Worm (Caenorhabditis elegans) whole organism, L2 larva: ENCODE data around the gene rin-1.

Source experiments
- C34F6.9 ChIP-seq: fragments of 150-350 bp; optimal IDR thresholded peaks from 2 replicates; lab custom pipeline; 2014; ENCODE audit warnings: missing biosample characterization, missing genetic modification characterization
- F13H6.1 ChIP-seq: sonication (generic microtip); optimal IDR thresholded peaks from 2 replicates; lab custom pipeline; 2016; ENCODE audit warnings: missing genetic modification characterization, missing compliant biosample characterization
- R02D3.7 ChIP-seq: fragments of 150-350 bp; optimal IDR thresholded peaks from 2 replicates; lab custom pipeline; 2014; ENCODE audit warnings: missing biosample characterization, missing genetic modification characterization
- ZK546.5 ChIP-seq: sonication (generic microtip); optimal IDR thresholded peaks from 2 replicates; lab custom pipeline; 2017; ENCODE audit warnings: missing biosample characterization, missing genetic modification characterization
- alr-1 ChIP-seq: fragments of 150-350 bp; optimal IDR thresholded peaks from 2 replicates; lab custom pipeline; 2014; ENCODE audit warnings: missing biosample characterization, missing genetic modification characterization
- aly-2 ChIP-seq: fragments of 150-350 bp; optimal IDR thresholded peaks from 2 replicates; lab custom pipeline; 2014; ENCODE audit warnings: missing biosample characterization, missing genetic modification characterization
- ama-1 ChIP-seq: fragments of 150-350 bp; optimal IDR thresholded peaks from 2 replicates; lab custom pipeline; 2018; ENCODE audit warnings: inconsistent platforms
- blmp-1 ChIP-seq: sonication (generic microtip); optimal IDR thresholded peaks from 2 replicates; lab custom pipeline; 2017; ENCODE audit warnings: missing genetic modification characterization, mild to moderate bottlenecking, missing compliant biosample characterization, antibody characterized with exemption, moderate library complexity; ENCODE audit not compliant: insufficient read depth
- ceh-16 ChIP-seq: fragments of 150-350 bp; optimal IDR thresholded peaks from 2 replicates; lab custom pipeline; 2014; ENCODE audit warnings: missing biosample characterization, missing genetic modification characterization
- ceh-82 ChIP-seq: fragments of 150-350 bp; optimal IDR thresholded peaks from 2 replicates; lab custom pipeline; 2014; ENCODE audit warnings: missing biosample characterization, missing genetic modification characterization
- crh-2 ChIP-seq: sonication (generic microtip); optimal IDR thresholded peaks from 2 replicates; lab custom pipeline; 2017; ENCODE audit warnings: missing biosample characterization, missing genetic modification characterization
- egl-27 ChIP-seq: sonication (generic microtip); optimal IDR thresholded peaks from 3 replicates; lab custom pipeline; 2017; ENCODE audit warnings: missing biosample characterization, missing genetic modification reagents, missing genetic modification characterization
- elt-1 ChIP-seq: fragments of 150-350 bp; optimal IDR thresholded peaks from 2 replicates; lab custom pipeline; 2014; ENCODE audit warnings: missing biosample characterization, missing genetic modification characterization
- elt-3 ChIP-seq: sonication (generic microtip); optimal IDR thresholded peaks from 2 replicates; lab custom pipeline; 2017; ENCODE audit warnings: missing biosample characterization, missing genetic modification characterization
- fos-1 ChIP-seq: fragments of 150-350 bp; optimal IDR thresholded peaks from 2 replicates; lab custom pipeline; 2014; ENCODE audit warnings: missing biosample characterization, missing genetic modification characterization
- gmeb-1 ChIP-seq: fragments of 150-350 bp; optimal IDR thresholded peaks from 2 replicates; lab custom pipeline; 2014; ENCODE audit warnings: missing biosample characterization, missing genetic modification characterization
- lin-11 ChIP-seq: fragments of 150-350 bp; sonication (generic microtip); optimal IDR thresholded peaks from 2 replicates; lab custom pipeline; 2014; ENCODE audit warnings: missing biosample characterization, missing genetic modification characterization, inconsistent platforms, mixed read lengths
- lin-13 ChIP-seq: fragments of 150-350 bp; optimal IDR thresholded peaks from 2 replicates; lab custom pipeline; 2014; ENCODE audit warnings: missing biosample characterization, missing genetic modification reagents, missing genetic modification characterization
- lin-39 ChIP-seq: fragments of 150-350 bp; optimal IDR thresholded peaks from 2 replicates; lab custom pipeline; 2014; ENCODE audit warnings: missing biosample characterization, missing genetic modification reagents, missing genetic modification characterization
- lsy-2 ChIP-seq, 2 experiments: fragments of 150-350 bp in 1 of 2; sonication (generic microtip) in 1 of 2; optimal IDR thresholded peaks; 2 replicates each; lab custom pipeline; 2014 to 2017; ENCODE audit warnings: missing biosample characterization in 2 of 2, missing genetic modification characterization in 2 of 2
- mab-5 ChIP-seq: fragments of 150-350 bp; optimal IDR thresholded peaks from 2 replicates; lab custom pipeline; 2014; ENCODE audit warnings: missing biosample characterization, missing genetic modification characterization
- mdl-1 ChIP-seq, 2 experiments: fragments of 150-350 bp in 1 of 2; sonication (generic microtip) in 1 of 2; optimal IDR thresholded peaks; 2 replicates each; lab custom pipeline; 2017; ENCODE audit warnings: missing biosample characterization in 2 of 2, missing genetic modification characterization in 2 of 2
- nhr-10 ChIP-seq: sonication (generic microtip); optimal IDR thresholded peaks from 2 replicates; lab custom pipeline; 2017; ENCODE audit warnings: missing biosample characterization, missing genetic modification characterization
- nhr-11 ChIP-seq: fragments of 150-350 bp; optimal IDR thresholded peaks from 2 replicates; lab custom pipeline; 2014; ENCODE audit warnings: missing biosample characterization, missing genetic modification characterization
- nhr-129 ChIP-seq: fragments of 150-350 bp; optimal IDR thresholded peaks from 2 replicates; lab custom pipeline; 2014; ENCODE audit warnings: missing biosample characterization, missing genetic modification characterization
- nhr-21 ChIP-seq: fragments of 150-350 bp; optimal IDR thresholded peaks from 2 replicates; lab custom pipeline; 2014; ENCODE audit warnings: missing biosample characterization, missing genetic modification characterization
- nhr-23 ChIP-seq: fragments of 150-350 bp; optimal IDR thresholded peaks from 2 replicates; lab custom pipeline; 2014; ENCODE audit warnings: missing biosample characterization, missing genetic modification reagents, missing genetic modification characterization
- nhr-237 ChIP-seq: fragments of 150-350 bp; optimal IDR thresholded peaks from 2 replicates; lab custom pipeline; 2014; ENCODE audit warnings: missing biosample characterization, missing genetic modification characterization
- nhr-6 ChIP-seq: fragments of 150-350 bp; optimal IDR thresholded peaks from 2 replicates; lab custom pipeline; 2014; ENCODE audit warnings: missing biosample characterization, missing genetic modification characterization
- peb-1 ChIP-seq: fragments of 150-350 bp; optimal IDR thresholded peaks from 2 replicates; lab custom pipeline; 2014; ENCODE audit warnings: missing biosample characterization, missing genetic modification characterization
- sem-4 ChIP-seq: fragments of 150-350 bp; optimal IDR thresholded peaks from 2 replicates; lab custom pipeline; 2014; ENCODE audit warnings: missing biosample characterization, missing genetic modification reagents, missing genetic modification characterization
- skn-1 ChIP-seq: sonication (generic microtip); optimal IDR thresholded peaks from 2 replicates; lab custom pipeline; 2017; ENCODE audit warnings: missing biosample characterization, missing genetic modification characterization
- sma-3 ChIP-seq: sonication (generic microtip); optimal IDR thresholded peaks from 2 replicates; lab custom pipeline; 2016; ENCODE audit warnings: missing genetic modification reagents, missing genetic modification characterization, missing compliant biosample characterization
- sma-9 ChIP-seq, 2 experiments: fragments of 150-350 bp in 1 of 2; sonication (generic microtip) in 1 of 2; optimal IDR thresholded peaks; 2 replicates each; lab custom pipeline; 2014 to 2016; ENCODE audit warnings: missing genetic modification characterization in 2 of 2, mild to moderate bottlenecking in 1 of 2, missing biosample characterization in 1 of 2, missing compliant biosample characterization in 1 of 2, missing genetic modification reagents in 1 of 2, moderate library complexity in 1 of 2
- snpc-4 ChIP-seq: fragments of 150-350 bp; optimal IDR thresholded peaks from 2 replicates; lab custom pipeline; 2014; ENCODE audit warnings: missing biosample characterization, missing genetic modification characterization
- unc-39 ChIP-seq: fragments of 150-350 bp; optimal IDR thresholded peaks from 2 replicates; lab custom pipeline; 2014; ENCODE audit warnings: missing biosample characterization, missing genetic modification characterization
- unc-55 ChIP-seq: fragments of 150-350 bp; sonication (generic microtip); optimal IDR thresholded peaks from 3 replicates; lab custom pipeline; 2014; ENCODE audit warnings: missing biosample characterization, missing genetic modification reagents, missing genetic modification characterization
- zag-1 ChIP-seq: fragments of 150-350 bp; optimal IDR thresholded peaks from 2 replicates; lab custom pipeline; 2014; ENCODE audit warnings: missing biosample characterization, missing genetic modification characterization
- ztf-1 ChIP-seq: fragments of 200-800 bp; sonication (Bioruptor generic); conservative IDR thresholded peaks from 2 replicates; pipeline ENCODE4 v1.3.6; 2022; ENCODE audit warnings: missing genetic modification characterization, missing compliant biosample characterization
- ztf-4 ChIP-seq: fragments of 150-350 bp; optimal IDR thresholded peaks from 2 replicates; lab custom pipeline; 2014; ENCODE audit warnings: missing biosample characterization, missing genetic modification characterization

rin-1 gene

DNA sequence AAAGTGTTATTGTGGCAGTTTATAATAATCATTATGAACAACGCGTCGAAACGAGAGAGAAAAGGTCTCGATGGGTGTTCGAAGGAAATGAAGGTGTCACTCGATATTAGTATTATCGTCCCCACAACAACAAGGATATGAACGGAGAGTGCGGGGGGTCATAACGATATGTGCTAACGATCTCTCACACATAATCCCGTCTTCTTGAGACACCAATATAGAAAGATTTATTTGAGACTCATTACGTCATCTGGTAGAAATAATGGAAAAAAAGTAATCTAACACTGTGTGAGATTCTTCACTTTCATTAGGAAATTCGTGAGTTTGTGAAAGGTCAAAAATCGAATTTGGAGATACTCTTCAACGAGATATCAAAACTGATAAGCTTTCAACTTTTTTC, 23.7 kb downstream of the rin-1 start:
- TF ChIP-seq unc-39: no peak

DNA sequence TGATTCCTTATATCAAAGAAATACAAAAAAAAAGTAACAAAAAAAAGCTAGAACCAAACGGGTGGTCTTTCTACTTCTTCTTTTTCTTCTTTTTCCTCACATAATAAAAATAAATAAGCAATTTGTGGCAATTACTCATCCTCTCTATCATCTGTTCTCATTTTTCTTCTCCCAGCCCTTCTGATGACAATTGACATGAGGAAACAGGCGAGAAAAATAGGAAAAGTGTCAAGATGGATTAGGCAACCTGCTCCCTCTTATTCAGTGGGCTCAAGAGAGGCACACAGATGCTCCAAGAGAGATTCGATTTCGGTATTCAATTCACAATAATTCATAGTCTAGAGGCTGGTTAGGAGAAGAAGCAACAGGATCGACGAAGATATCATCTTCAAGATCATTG, 24.6 kb downstream of the rin-1 start:
- TF ChIP-seq R02D3.7 (tag; lab: Kevin White, UChicago) (no peak), ceh-82 (tag; lab: Kevin White, UChicago) (no peak), nhr-21 (tag; lab: Kevin White, UChicago) (no peak), skn-1 (tag; lab: Kevin White, UChicago) (no peak), elt-3 (no peak), nhr-129 (tag; lab: Kevin White, UChicago) (no peak), ama-1 (lab: Kevin White, UChicago) (no peak), lin-11 (tag; lab: Kevin White, UChicago) (no peak), unc-55 (GFP tag; lab: Kevin White, UChicago) (no peak), ceh-16 (tag; lab: Kevin White, UChicago) (no peak), nhr-6 (tag; lab: Kevin White, UChicago) (no peak), alr-1 (no peak)

- TF ChIP-seq lin-13 (GFP tag; lab: Kevin White, UChicago) (no peak), lsy-2 (tag; optimal IDR thresholded peaks at IDR 0.05; lab: Kevin White, UChicago) (no peak), nhr-237 (tag; lab: Kevin White, UChicago) (no peak), fos-1 (tag; lab: Kevin White, UChicago) (no peak), nhr-23 (tag; lab: Kevin White, UChicago) (no peak), ztf-4 (tag; lab: Kevin White, UChicago) (no peak), alr-1 (no peak), elt-3 (no peak), lin-39 (tag; lab: Kevin White, UChicago) (no peak), sma-3 (GFP tag; lab: Kevin White, UChicago) (no peak)
Observed at ce11 chrV:14788462-14788861, 26.9 kb downstream of the rin-1 start.

- TF ChIP-seq sem-4 (tag; lab: Kevin White, UChicago) (no peak), sma-3 (GFP tag; lab: Kevin White, UChicago) (no peak)
Observed at ce11 chrV:14784787-14785186, 30.6 kb downstream of the rin-1 start.

ce11 chrV:14784160-14784774, 31.1 kb downstream of the rin-1 start, which contains the start of gene Y50E8A.12:
Y50E8A.12 (minus strand) TSS chrV:14784210.
- no peak for TF ChIP-seq mab-5 (tag; lab: Kevin White, UChicago)
- TF ChIP-seq mdl-1 (tag; optimal IDR thresholded peaks at IDR 0.05; lab: Kevin White, UChicago): no peak
- no peak for TF ChIP-seq crh-2 (tag; lab: Kevin White, UChicago)
- TF ChIP-seq egl-27 (tag; lab: Kevin White, UChicago): no peak
- no peak for TF ChIP-seq nhr-23 (tag; lab: Kevin White, UChicago)
- TF ChIP-seq nhr-11 (tag; lab: Kevin White, UChicago): no peak
- TF ChIP-seq nhr-237 (tag; lab: Kevin White, UChicago): no peak
- TF ChIP-seq alr-1: no peak
- no peak for TF ChIP-seq unc-55 (GFP tag; lab: Kevin White, UChicago)
- TF ChIP-seq gmeb-1 (tag; lab: Kevin White, UChicago): no peak
- TF ChIP-seq nhr-10 (tag; lab: Kevin White, UChicago): no peak
- TF ChIP-seq ztf-4 (tag; lab: Kevin White, UChicago): no peak
- no peak for TF ChIP-seq skn-1 (tag; lab: Kevin White, UChicago)
- TF ChIP-seq unc-39: no peak
- TF ChIP-seq ceh-82 (tag; lab: Kevin White, UChicago): no peak
- no peak for TF ChIP-seq ZK546.5 (tag; lab: Kevin White, UChicago)

ce11 chrV:14781130-14781529, 34.3 kb downstream of the rin-1 start, which contains the start of gene Y50E8A.11:
Y50E8A.11 (plus strand) TSS chrV:14781430.
- no peak for TF ChIP-seq snpc-4 (tag; lab: Kevin White, UChicago)
- TF ChIP-seq ceh-82 (tag; lab: Kevin White, UChicago): no peak
- TF ChIP-seq elt-1: no peak
- no peak for TF ChIP-seq F13H6.1 (tag; lab: Kevin White, UChicago)
- TF ChIP-seq peb-1: no peak
- no peak for TF ChIP-seq mab-5 (tag; lab: Kevin White, UChicago)
- TF ChIP-seq elt-3: no peak
- no peak for TF ChIP-seq blmp-1 (tag; lab: Kevin White, UChicago)
- no peak for TF ChIP-seq nhr-11 (tag; lab: Kevin White, UChicago)
- TF ChIP-seq sma-9 (GFP tag; optimal IDR thresholded peaks at IDR 0.05; lab: Kevin White, UChicago): no peak
- no peak for TF ChIP-seq sma-9 (tag; optimal IDR thresholded peaks at IDR 0.05; lab: Kevin White, UChicago)
- no peak for TF ChIP-seq aly-2 (tag; lab: Kevin White, UChicago)
- TF ChIP-seq gmeb-1 (tag; lab: Kevin White, UChicago): no peak
- TF ChIP-seq egl-27 (tag; lab: Kevin White, UChicago): no peak
- TF ChIP-seq ztf-1 (GFP tag; lab: Robert Waterston, UW): no peak
- no peak for TF ChIP-seq C34F6.9 (tag; lab: Kevin White, UChicago)
- no peak for TF ChIP-seq lin-11 (tag; lab: Kevin White, UChicago)
- no peak for TF ChIP-seq zag-1 (tag; lab: Kevin White, UChicago)
- TF ChIP-seq nhr-6 (tag; lab: Kevin White, UChicago): no peak
- TF ChIP-seq ZK546.5 (tag; lab: Kevin White, UChicago): no peak
